Worm (Caenorhabditis elegans) whole organism, young adult: ENCODE results near the gene hrpa-1.
A peak's percentile ranks its signal among the peaks of the same experiment; 100 is the strongest.

ENCODE experiments used
- B0261.1 ChIP-seq: sonication (generic microtip); optimal IDR thresholded peaks from 2 replicates; lab custom pipeline; 2016; ENCODE audit warnings: mild to moderate bottlenecking, missing genetic modification characterization, moderate library complexity, missing compliant biosample characterization
- C06A6.2 ChIP-seq: fragments of 200-800 bp; sonication (Bioruptor generic); conservative IDR thresholded peaks from 2 replicates; pipeline ENCODE4 v1.3.6; 2022; ENCODE audit warnings: missing genetic modification characterization, missing compliant biosample characterization
- C17E4.6 ChIP-seq: fragments of 200-800 bp; sonication (Bioruptor generic); IDR thresholded peaks from 2 replicates; pipeline ENCODE4 v1.3.6; 2022; ENCODE audit warnings: missing genetic modification reagents, missing genetic modification characterization, missing compliant biosample characterization
- D2030.7 ChIP-seq: fragments of 200-800 bp; sonication (Bioruptor generic); IDR thresholded peaks from 2 replicates; pipeline ENCODE4 v1.3.6; 2022; ENCODE audit warnings: missing genetic modification reagents, missing genetic modification characterization, missing compliant biosample characterization
- F33H1.4 ChIP-seq: fragments of 200-800 bp; sonication (Bioruptor generic); IDR thresholded peaks from 2 replicates; pipeline ENCODE4 v1.3.6; 2022; ENCODE audit warnings: missing genetic modification reagents, missing genetic modification characterization, missing compliant biosample characterization
- F37B4.10 ChIP-seq: fragments of 200-800 bp; sonication (Bioruptor generic); IDR thresholded peaks from 2 replicates; pipeline ENCODE4 v1.3.6; 2022; ENCODE audit warnings: missing genetic modification characterization, missing compliant biosample characterization
- F52B5.7 ChIP-seq: sonication (generic microtip); optimal IDR thresholded peaks from 2 replicates; lab custom pipeline; 2016; ENCODE audit warnings: mild to moderate bottlenecking, missing genetic modification characterization, missing compliant biosample characterization
- F57C9.4 ChIP-seq: sonication (generic microtip); optimal IDR thresholded peaks from 2 replicates; lab custom pipeline; 2017; ENCODE audit warnings: mild to moderate bottlenecking, missing genetic modification characterization, missing compliant biosample characterization
- Y56A3A.18 ChIP-seq: fragments of 200-800 bp; sonication (Bioruptor generic); IDR thresholded peaks from 2 replicates; pipeline ENCODE4 v1.3.6; 2022; ENCODE audit warnings: missing genetic modification reagents, missing genetic modification characterization, missing compliant biosample characterization
- Y79H2A.3 ChIP-seq: fragments of 200-800 bp; sonication (Bioruptor generic); conservative IDR thresholded peaks from 2 replicates; pipeline ENCODE4 v1.3.6; 2022; ENCODE audit warnings: missing genetic modification reagents, missing genetic modification characterization, missing compliant biosample characterization
- Y95B8A.8 ChIP-seq: fragments of 200-800 bp; sonication (Bioruptor generic); IDR thresholded peaks from 2 replicates; pipeline ENCODE4 v1.3.6; 2022; ENCODE audit warnings: missing genetic modification reagents, missing genetic modification characterization, missing compliant biosample characterization
- ZK185.1 ChIP-seq: sonication (generic microtip); optimal IDR thresholded peaks from 2 replicates; lab custom pipeline; 2016; ENCODE audit warnings: mild to moderate bottlenecking, missing genetic modification characterization, missing compliant biosample characterization; ENCODE audit not compliant: poor library complexity, severe bottlenecking
- ama-1 ChIP-seq, 3 experiments: fragments of 150-350 bp in 1 of 3; sonication (generic microtip) in 2 of 3; optimal IDR thresholded peaks; 2 replicates each; lab custom pipeline; 2014 to 2018; ENCODE audit warnings: missing biosample characterization in 2 of 3, missing genetic modification characterization in 2 of 3, missing genetic modification reagents in 2 of 3
- athp-1 ChIP-seq: sonication (generic microtip); optimal IDR thresholded peaks from 2 replicates; lab custom pipeline; 2017; ENCODE audit warnings: mild to moderate bottlenecking, missing genetic modification characterization, missing compliant biosample characterization
- attf-5 ChIP-seq: fragments of 200-800 bp; sonication (Bioruptor generic); optimal IDR thresholded peaks from 2 replicates; lab custom pipeline; 2018; ENCODE audit warnings: mild to moderate bottlenecking, missing genetic modification characterization, missing compliant biosample characterization
- attf-6 ChIP-seq: fragments of 200-800 bp; sonication (Bioruptor generic); IDR thresholded peaks from 2 replicates; pipeline ENCODE4 v1.3.6; 2022; ENCODE audit warnings: missing genetic modification reagents, missing genetic modification characterization, missing compliant biosample characterization
- ccch-3 ChIP-seq: fragments of 200-800 bp; sonication (Bioruptor generic); optimal IDR thresholded peaks from 2 replicates; lab custom pipeline; 2018; ENCODE audit warnings: mild to moderate bottlenecking, missing genetic modification characterization, missing compliant biosample characterization
- ceh-27 ChIP-seq: fragments of 200-800 bp; sonication (Bioruptor generic); optimal IDR thresholded peaks from 2 replicates; lab custom pipeline; 2018; ENCODE audit warnings: mild to moderate bottlenecking, missing genetic modification characterization, moderate library complexity, missing compliant biosample characterization
- ceh-79 ChIP-seq: sonication (generic microtip); optimal IDR thresholded peaks from 2 replicates; lab custom pipeline; 2017; ENCODE audit warnings: mild to moderate bottlenecking, missing genetic modification characterization, missing compliant biosample characterization
- dpff-1 ChIP-seq: sonication (generic microtip); optimal IDR thresholded peaks from 2 replicates; lab custom pipeline; 2017; ENCODE audit warnings: mild to moderate bottlenecking, missing genetic modification characterization, missing compliant biosample characterization
- dpl-1 ChIP-seq: fragments of 150-350 bp; optimal IDR thresholded peaks from 2 replicates; lab custom pipeline; 2014; ENCODE audit warnings: missing biosample characterization, missing genetic modification reagents, missing genetic modification characterization
- hmg-20 ChIP-seq: fragments of 200-800 bp; sonication (Bioruptor generic); IDR thresholded peaks from 2 replicates; pipeline ENCODE4 v1.3.6; 2022; ENCODE audit warnings: missing genetic modification reagents, missing genetic modification characterization, missing compliant biosample characterization
- let-526 ChIP-seq: fragments of 200-800 bp; sonication (Bioruptor generic); IDR thresholded peaks from 2 replicates; pipeline ENCODE4 v1.3.6; 2022; ENCODE audit warnings: missing genetic modification reagents, missing genetic modification characterization, missing compliant biosample characterization
- let-607 ChIP-seq, 2 experiments: fragments of 200-800 bp in 1 of 2; sonication (Bioruptor generic) in 1 of 2; sonication (generic microtip) in 1 of 2; optimal IDR thresholded peaks; 2 replicates each; lab custom pipeline; 2016 to 2018; ENCODE audit warnings: mild to moderate bottlenecking in 2 of 2, missing compliant biosample characterization in 2 of 2, missing genetic modification characterization in 2 of 2, moderate library complexity in 2 of 2, missing genotype in 1 of 2
- lir-1 ChIP-seq: fragments of 200-800 bp; sonication (Bioruptor generic); conservative IDR thresholded peaks from 2 replicates; pipeline ENCODE4 v1.3.6; 2022; ENCODE audit warnings: missing genetic modification reagents, missing genetic modification characterization, missing compliant biosample characterization
- madf-10 ChIP-seq: sonication (generic microtip); optimal IDR thresholded peaks from 2 replicates; lab custom pipeline; 2016; ENCODE audit warnings: mild to moderate bottlenecking, missing genetic modification characterization, missing compliant biosample characterization
- madf-6 ChIP-seq: fragments of 200-800 bp; sonication (Bioruptor generic); IDR thresholded peaks from 2 replicates; pipeline ENCODE4 v1.3.6; 2022; ENCODE audit warnings: missing genetic modification reagents, missing genetic modification characterization, missing compliant biosample characterization
- mel-28 ChIP-seq: sonication (generic microtip); optimal IDR thresholded peaks from 2 replicates; lab custom pipeline; 2016; ENCODE audit warnings: borderline replicate concordance, mild to moderate bottlenecking, missing genetic modification characterization, missing compliant biosample characterization
- mxl-1 ChIP-seq: sonication (generic microtip); optimal IDR thresholded peaks from 2 replicates; lab custom pipeline; 2016; ENCODE audit warnings: missing genetic modification characterization, missing compliant biosample characterization
- nfya-2 ChIP-seq: fragments of 200-800 bp; sonication (Bioruptor generic); IDR thresholded peaks from 2 replicates; pipeline ENCODE4 v1.3.6; 2022; ENCODE audit warnings: missing genetic modification reagents, missing genetic modification characterization, missing compliant biosample characterization
- nhr-120 ChIP-seq: fragments of 200-800 bp; sonication (Bioruptor generic); IDR thresholded peaks from 2 replicates; pipeline ENCODE4 v1.3.6; 2022; ENCODE audit warnings: missing genetic modification characterization, missing compliant biosample characterization
- nhr-27 ChIP-seq: fragments of 200-800 bp; sonication (Bioruptor generic); optimal IDR thresholded peaks from 2 replicates; lab custom pipeline; 2018; ENCODE audit warnings: mild to moderate bottlenecking, missing genetic modification characterization, moderate library complexity, missing compliant biosample characterization
- nhr-80 ChIP-seq: sonication (generic microtip); optimal IDR thresholded peaks from 2 replicates; lab custom pipeline; 2016; ENCODE audit warnings: missing genetic modification characterization, missing compliant biosample characterization
- rcor-1 ChIP-seq: fragments of 200-800 bp; sonication (Bioruptor generic); IDR thresholded peaks from 2 replicates; pipeline ENCODE4 v1.3.6; 2022; ENCODE audit warnings: missing genetic modification reagents, missing genetic modification characterization, missing compliant biosample characterization
- snpc-1.1 ChIP-seq: sonication (generic microtip); optimal IDR thresholded peaks from 2 replicates; lab custom pipeline; 2017; ENCODE audit warnings: missing genetic modification characterization, mild to moderate bottlenecking, missing compliant biosample characterization, antibody characterized with exemption, moderate library complexity, missing genotype, missing genetic modification reagents; ENCODE audit not compliant: insufficient read depth
- snpc-1.3 ChIP-seq: sonication (generic microtip); optimal IDR thresholded peaks from 2 replicates; lab custom pipeline; 2017; ENCODE audit warnings: missing genetic modification characterization, mild to moderate bottlenecking, missing compliant biosample characterization, antibody characterized with exemption, moderate library complexity, missing genotype, missing genetic modification reagents; ENCODE audit not compliant: insufficient read depth
- somi-1 ChIP-seq: fragments of 200-800 bp; sonication (Bioruptor generic); optimal IDR thresholded peaks from 2 replicates; lab custom pipeline; 2018; ENCODE audit warnings: mild to moderate bottlenecking, missing genetic modification characterization, missing compliant biosample characterization
- sptf-2 ChIP-seq: fragments of 200-800 bp; sonication (Bioruptor generic); optimal IDR thresholded peaks from 2 replicates; lab custom pipeline; 2018; ENCODE audit warnings: mild to moderate bottlenecking, missing genetic modification characterization, missing compliant biosample characterization
- unc-62 ChIP-seq: fragments of 150-350 bp; optimal IDR thresholded peaks from 2 replicates; lab custom pipeline; 2014; ENCODE audit warnings: missing biosample characterization, missing genetic modification reagents, missing genetic modification characterization
- ztf-22 ChIP-seq: fragments of 200-800 bp; sonication (Bioruptor generic); optimal IDR thresholded peaks from 2 replicates; lab custom pipeline; 2018; ENCODE audit warnings: mild to moderate bottlenecking, missing genetic modification characterization, moderate library complexity, missing compliant biosample characterization
- ztf-25 ChIP-seq: fragments of 200-800 bp; sonication (Bioruptor generic); IDR thresholded peaks from 2 replicates; pipeline ENCODE4 v1.3.6; 2022; ENCODE audit warnings: missing genetic modification reagents, missing genetic modification characterization, missing compliant biosample characterization
- ztf-3 ChIP-seq: fragments of 200-800 bp; sonication (Bioruptor generic); optimal IDR thresholded peaks from 2 replicates; lab custom pipeline; 2018; ENCODE audit warnings: mild to moderate bottlenecking, missing genetic modification characterization, missing compliant biosample characterization

The hrpa-1 gene

DNA sequence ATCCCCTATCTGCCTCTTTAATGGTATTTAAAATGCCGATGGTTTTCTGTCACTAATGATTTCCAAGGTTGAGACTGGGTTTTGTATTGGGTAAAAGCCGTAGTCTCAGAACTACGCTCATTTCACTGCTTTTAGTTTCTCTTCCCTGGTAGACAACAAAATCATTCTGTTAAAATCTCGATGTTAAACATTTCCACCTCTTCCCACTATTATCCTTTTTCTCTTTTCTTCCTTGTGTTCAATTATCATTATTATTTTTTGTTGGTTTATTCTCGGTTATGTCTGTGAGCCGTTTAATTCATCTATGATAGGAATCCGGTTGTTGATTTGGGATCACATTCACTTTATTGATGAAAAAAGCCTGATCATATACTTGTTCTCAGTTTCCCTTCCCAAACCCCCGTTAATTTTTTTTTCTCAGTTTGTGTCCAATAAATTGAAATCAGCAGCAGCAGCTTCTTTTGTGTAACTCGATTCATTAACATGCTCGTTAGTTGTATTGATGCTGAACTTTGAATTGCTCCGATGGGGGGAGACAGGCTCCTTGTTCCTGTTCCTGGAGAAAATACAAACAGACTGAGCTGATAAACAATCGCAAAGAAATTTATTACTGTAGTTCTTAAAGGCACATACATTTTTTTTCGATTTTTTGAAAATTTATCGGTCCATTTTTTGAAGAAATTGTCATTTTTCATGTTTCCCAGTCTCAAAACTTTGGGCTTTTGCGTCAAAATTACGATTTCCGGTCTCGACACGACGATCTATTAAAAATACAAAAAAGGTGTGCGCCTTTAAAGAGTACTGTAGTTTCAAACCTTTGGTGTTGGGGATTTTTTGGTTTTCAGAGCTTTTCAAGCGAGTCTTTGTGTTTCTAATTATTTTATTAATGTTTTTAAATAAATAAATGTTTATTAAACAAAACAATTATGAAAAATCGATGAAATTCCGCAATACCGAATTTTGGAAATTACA lies 41.8 kb downstream of the hrpa-1 start (continued):
- no peak for TF ChIP-seq madf-10 (tag; lab: Kevin White, UChicago)
- no peak for TF ChIP-seq nfya-2 (GFP tag; lab: Robert Waterston, UW)
- 0 out of 2 replicates have a peak, but pooled peaks have one; percentile 33 for TF ChIP-seq Y56A3A.18
- TF ChIP-seq attf-5 (GFP tag; lab: Kevin White, UChicago), result peak; percentile 22
- TF ChIP-seq mxl-1, result peak; percentile 48
- TF ChIP-seq F33H1.4 (GFP tag; lab: Robert Waterston, UW), result no peak; the same call in 1 of the 2 replicates
- no peak for TF ChIP-seq dpl-1 (GFP tag; lab: Kevin White, UChicago)
- peak; percentile 65 for TF ChIP-seq madf-6 (GFP tag; lab: Robert Waterston, UW)
- no peak for TF ChIP-seq ccch-3 (GFP tag; lab: Kevin White, UChicago)
- TF ChIP-seq sptf-2 (GFP tag; lab: Kevin White, UChicago), result no peak

DNA sequence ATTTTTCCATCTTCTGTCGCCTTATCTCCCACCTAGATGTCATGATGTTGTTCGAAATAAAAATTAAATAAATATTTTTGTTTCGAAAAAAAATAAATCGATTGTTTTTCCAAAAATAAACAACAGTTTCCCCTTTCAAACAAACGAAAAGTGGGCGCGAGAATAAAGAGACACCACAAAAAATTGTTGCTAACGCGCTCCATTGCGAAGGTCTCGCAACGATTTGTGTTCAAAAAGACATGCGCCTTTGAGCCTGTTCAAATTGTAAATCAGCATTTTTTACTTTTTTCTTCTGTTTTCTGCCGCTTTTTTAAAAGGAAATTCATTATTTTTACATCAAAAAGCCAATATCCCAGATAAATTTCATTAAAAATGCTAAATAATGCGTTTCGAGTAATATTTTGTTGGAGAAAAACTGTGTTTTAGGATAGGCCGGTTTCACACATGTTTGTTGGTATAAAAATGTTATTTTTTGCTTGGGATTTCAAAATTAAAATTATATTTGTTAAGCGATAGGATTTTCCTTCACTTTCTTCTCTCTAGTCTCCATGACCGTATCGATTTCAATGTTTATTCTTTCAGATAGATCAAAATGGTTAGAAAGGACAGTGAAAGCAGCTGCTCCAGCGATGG lies 44.0 kb downstream of the hrpa-1 start, which contains the start of gene W08E12.7:
TSS of gene W08E12.7 (plus strand) at position 583 of the 633 bp plus-strand sequence.
- TF ChIP-seq F52B5.7 (tag; lab: Kevin White, UChicago) (no peak), snpc-1.1 (peak; percentile 72), ama-1 (optimal IDR thresholded peaks at IDR 0.05; lab: Kevin White, UChicago) (no peak), ama-1 (GFP tag; optimal IDR thresholded peaks at IDR 0.05; lab: Kevin White, UChicago) (peak in 1 of 2 experiments; percentile 43), B0261.1 (tag; lab: Kevin White, UChicago) (peak; percentile 18), ztf-3 (GFP tag; lab: Kevin White, UChicago) (no peak), C06A6.2 (GFP tag; lab: Robert Waterston, UW) (no peak), Y95B8A.8 (GFP tag; lab: Robert Waterston, UW) (peak; percentile 84), ztf-22 (GFP tag; lab: Kevin White, UChicago) (no peak), F37B4.10 (GFP tag; lab: Robert Waterston, UW) (no peak), nhr-80 (tag; lab: Kevin White, UChicago) (peak; percentile 91), F57C9.4 (tag; lab: Kevin White, UChicago) (no peak), madf-6 (GFP tag; lab: Robert Waterston, UW) (peak; percentile 94), athp-1 (peak; percentile 89), D2030.7 (peak; percentile 94), ZK185.1 (tag; lab: Kevin White, UChicago) (peak; percentile 87), somi-1 (GFP tag; lab: Kevin White, UChicago) (peak; percentile 12), lir-1 (GFP tag; lab: Robert Waterston, UW) (peak; percentile 89), nhr-27 (tag; lab: Kevin White, UChicago) (no peak), rcor-1 (GFP tag; lab: Robert Waterston, UW) (peak; percentile 89), snpc-1.3 (tag; lab: Kevin White, UChicago) (peak; percentile 92), ceh-27 (peak; percentile 89), unc-62 (GFP tag; lab: Kevin White, UChicago) (no peak), ceh-79 (no peak), nhr-120 (no peak), C17E4.6 (GFP tag; lab: Robert Waterston, UW) (0 out of 2 replicates have a peak, but pooled peaks have one; percentile 22), let-607 (tag; optimal IDR thresholded peaks at IDR 0.05; lab: Kevin White, UChicago) (peak; percentile 60 to 70), let-526 (GFP tag; lab: Robert Waterston, UW) (peak; percentile 88; the same call in 1 of the 2 replicates), hmg-20 (0 out of 2 replicates have a peak, but pooled peaks have one; percentile 10), attf-6 (GFP tag; lab: Robert Waterston, UW) (0 out of 2 replicates have a peak, but pooled peaks have one; percentile 38), Y79H2A.3 (peak; percentile 57; the same call in 1 of the 2 replicates), mel-28 (tag; lab: Kevin White, UChicago) (no peak), dpff-1 (no peak), ztf-25 (GFP tag; lab: Robert Waterston, UW) (0 out of 2 replicates have a peak, but pooled peaks have one; percentile 53)
